Worm (Caenorhabditis elegans): ENCODE results near the gene cwp-4.

- TF ChIP-seq flt-1 (GFP tag; IDR thresholded peaks at IDR 0.05) (no peak), ceh-36 (tag; optimal IDR thresholded peaks at IDR 0.05) (no peak), B0310.2 (tag; optimal IDR thresholded peaks at IDR 0.05) (no peak), sea-1 (GFP tag; conservative IDR thresholded peaks at IDR 0.05) (no peak), ets-7 (tag; optimal IDR thresholded peaks at IDR 0.05) (no peak), hmg-4 (GFP tag; optimal IDR thresholded peaks at IDR 0.05) (no peak), aly-1 (tag; optimal IDR thresholded peaks at IDR 0.05) (no peak), ama-1 (optimal IDR thresholded peaks at IDR 0.05) (no peak), tbx-11 (GFP tag; IDR thresholded peaks at IDR 0.05) (no peak), tra-4 (tag; optimal IDR thresholded peaks at IDR 0.05) (no peak), F13C5.2 (tag; optimal IDR thresholded peaks at IDR 0.05) (no peak), ceh-13 (GFP tag; optimal IDR thresholded peaks at IDR 0.05) (no peak)
These were observed 27.5 kb downstream of the cwp-4 start, which contains the start of gene Y58A7A.3 for ce11 chrV:5080853-5081338.

All from whole organism, early embryonic.